Fruit fly (Drosophila melanogaster) S2 (cell line): ENCODE data around the gene Nazo.

Source experiments
- CG8478 ChIP-seq: fragments of >200 bp; optimal IDR thresholded peaks from 2 replicates; lab custom pipeline; 2018
- CTCF ChIP-seq, 2 experiments: fragments of >200 bp; optimal IDR thresholded peaks; 2 replicates each; lab custom pipeline; 2018

The Nazo gene

dm6 chr3R:8334471-8334783, 46.8 kb downstream of the Nazo start:
- TF ChIP-seq CTCF (optimal IDR thresholded peaks at IDR 0.05; lab: Kevin White, UChicago) (no peak), CG8478 (lab: Kevin White, UChicago) (no peak)

- TF ChIP-seq CG8478 (lab: Kevin White, UChicago) (no peak), CTCF (optimal IDR thresholded peaks at IDR 0.05; lab: Kevin White, UChicago) (no peak)
Observed at dm6 chr3R:8334982-8335381, 47.3 kb downstream of the Nazo start.

dm6 chr3R:8336012-8336567, 48.4 kb downstream of the Nazo start:
- TF ChIP-seq CTCF (optimal IDR thresholded peaks at IDR 0.05; lab: Kevin White, UChicago): no peak
- TF ChIP-seq CG8478 (lab: Kevin White, UChicago): no peak
